Fruit fly (Drosophila melanogaster) whole organism, embryonic: ENCODE results near the gene VGlut.

Experiments used
- CG11560 ChIP-seq: fragments of 200-800 bp; sonication (Bioruptor generic); IDR thresholded peaks from 3 replicates; pipeline ENCODE4 v1.3.6; 2022; ENCODE audit warnings: missing biosample characterization, missing genetic modification characterization
- CG12071 ChIP-seq: fragments of 200-800 bp; sonication (Bioruptor generic); optimal IDR thresholded peaks from 3 replicates; lab custom pipeline; 2018; ENCODE audit warnings: missing biosample characterization, mild to moderate bottlenecking, missing genetic modification characterization
- CG12155 ChIP-seq: fragments of 200-800 bp; sonication (Bioruptor generic); optimal IDR thresholded peaks from 3 replicates; lab custom pipeline; 2016; ENCODE audit warnings: missing biosample characterization, missing genetic modification characterization
- CG12219 ChIP-seq: fragments of 200-800 bp; sonication (Bioruptor generic); optimal IDR thresholded peaks from 3 replicates; lab custom pipeline; 2018; ENCODE audit warnings: missing biosample characterization, mild to moderate bottlenecking, missing genetic modification characterization
- CG12659 ChIP-seq: fragments of 200-800 bp; sonication (Bioruptor generic); optimal IDR thresholded peaks from 3 replicates; lab custom pipeline; 2017; ENCODE audit warnings: mild to moderate bottlenecking, missing biosample characterization, missing genetic modification reagents, missing genetic modification characterization
- CG12769 ChIP-seq: fragments of 200-800 bp; sonication (Bioruptor generic); optimal IDR thresholded peaks from 2 replicates; lab custom pipeline; 2019; ENCODE audit warnings: missing biosample characterization, mild to moderate bottlenecking, missing genetic modification characterization, moderate library complexity
- CG13624 ChIP-seq: fragments of 200-800 bp; sonication (Bioruptor generic); optimal IDR thresholded peaks from 2 replicates; lab custom pipeline; 2016; ENCODE audit warnings: missing biosample characterization, missing genetic modification characterization
- CG14667 ChIP-seq: fragments of 200-800 bp; sonication (Bioruptor generic); IDR thresholded peaks from 2 replicates; pipeline ENCODE4 v1.3.6; 2022; ENCODE audit warnings: missing biosample characterization, missing genetic modification characterization
- CG14860 ChIP-seq: fragments of 200-800 bp; sonication (Bioruptor generic); IDR thresholded peaks from 3 replicates; pipeline ENCODE4 v1.3.6; 2022; ENCODE audit warnings: missing biosample characterization, missing genetic modification characterization; ENCODE audit not compliant: partially characterized antibody
- CG15073 ChIP-seq: fragments of 200-800 bp; sonication (Bioruptor generic); optimal IDR thresholded peaks from 2 replicates; lab custom pipeline; 2016; ENCODE audit warnings: missing biosample characterization, missing genetic modification characterization
- CG15696 ChIP-seq: fragments of 200-800 bp; sonication (Bioruptor generic); optimal IDR thresholded peaks from 2 replicates; lab custom pipeline; 2019; ENCODE audit warnings: missing biosample characterization, mild to moderate bottlenecking, missing genetic modification characterization, moderate library complexity
- CG16815 ChIP-seq: fragments of 200-800 bp; sonication (Bioruptor generic); optimal IDR thresholded peaks from 3 replicates; lab custom pipeline; 2017; ENCODE audit warnings: missing biosample characterization, mild to moderate bottlenecking, missing genetic modification characterization
- CG2202 ChIP-seq: fragments of 200-800 bp; sonication (Bioruptor generic); optimal IDR thresholded peaks from 2 replicates; lab custom pipeline; 2018; ENCODE audit warnings: missing biosample characterization, mild to moderate bottlenecking, missing genetic modification characterization
- CG2875 ChIP-seq: fragments of 200-800 bp; sonication (Bioruptor generic); optimal IDR thresholded peaks from 2 replicates; lab custom pipeline; 2017; ENCODE audit warnings: missing biosample characterization, mild to moderate bottlenecking, missing genetic modification characterization, missing genetic modification reagents
- CG33557 ChIP-seq: fragments of 200-800 bp; sonication (Bioruptor generic); optimal IDR thresholded peaks from 2 replicates; lab custom pipeline; 2019; ENCODE audit warnings: missing biosample characterization, mild to moderate bottlenecking, missing genetic modification characterization, moderate library complexity
- CG3726 ChIP-seq: fragments of 200-800 bp; sonication (Bioruptor generic); IDR thresholded peaks from 3 replicates; pipeline ENCODE4, ENCODE4 v1.3.6; 2022; ENCODE audit warnings: missing biosample characterization, missing genetic modification characterization
- CG3847 ChIP-seq: fragments of 200-800 bp; sonication (Bioruptor generic); IDR thresholded peaks from 2 replicates; pipeline ENCODE4 v1.3.6; 2022; ENCODE audit warnings: missing biosample characterization, missing genetic modification characterization
- CG4424 ChIP-seq: fragments of 200-800 bp; sonication (Bioruptor generic); optimal IDR thresholded peaks from 3 replicates; lab custom pipeline; 2016; ENCODE audit warnings: missing biosample characterization, missing genetic modification characterization
- CG4707 ChIP-seq: fragments of 200-800 bp; sonication (Bioruptor generic); optimal IDR thresholded peaks from 2 replicates; lab custom pipeline; 2018; ENCODE audit warnings: missing biosample characterization, mild to moderate bottlenecking, missing genetic modification characterization, moderate library complexity
- CG5180 ChIP-seq: fragments of 200-800 bp; sonication (Bioruptor generic); optimal IDR thresholded peaks from 3 replicates; lab custom pipeline; 2017; ENCODE audit warnings: missing biosample characterization, missing genetic modification characterization, mild to moderate bottlenecking, moderate library complexity, missing genetic modification reagents
- CG6654 ChIP-seq: fragments of 200-800 bp; sonication (Bioruptor generic); optimal IDR thresholded peaks from 2 replicates; lab custom pipeline; 2017; ENCODE audit warnings: missing biosample characterization, mild to moderate bottlenecking, missing genetic modification characterization
- CG6791 ChIP-seq: fragments of 200-800 bp; sonication (Bioruptor generic); IDR thresholded peaks from 3 replicates; pipeline ENCODE4 v1.3.6; 2022; ENCODE audit warnings: missing biosample characterization, missing genetic modification characterization; ENCODE audit not compliant: partially characterized antibody
- CG7357 ChIP-seq: fragments of 200-800 bp; sonication (Bioruptor generic); IDR thresholded peaks from 3 replicates; pipeline ENCODE4 v1.3.6; 2022; ENCODE audit warnings: missing biosample characterization, missing genetic modification characterization
- CTCF ChIP-seq: fragments of 200-800 bp; sonication (Bioruptor generic); optimal IDR thresholded peaks from 2 replicates; lab custom pipeline; 2017; ENCODE audit warnings: missing biosample characterization, mild to moderate bottlenecking, missing genetic modification characterization, moderate library complexity
- Camta ChIP-seq: fragments of 200-800 bp; sonication (Bioruptor generic); optimal IDR thresholded peaks from 2 replicates; lab custom pipeline; 2016; ENCODE audit warnings: missing biosample characterization, missing genetic modification characterization
- D19A ChIP-seq: fragments of 200-800 bp; optimal IDR thresholded peaks from 3 replicates; lab custom pipeline; 2019; ENCODE audit warnings: missing biosample characterization, mild to moderate bottlenecking, missing genetic modification characterization, moderate library complexity
- Lpt ChIP-seq: fragments of >200 bp; optimal IDR thresholded peaks from 2 replicates; lab custom pipeline; 2018; ENCODE audit warnings: missing biosample characterization, missing genetic modification characterization
- MESR4 ChIP-seq: fragments of 200-800 bp; sonication (Bioruptor generic); optimal IDR thresholded peaks from 2 replicates; lab custom pipeline; 2018; ENCODE audit warnings: missing biosample characterization, mild to moderate bottlenecking, missing genetic modification characterization, moderate library complexity
- Poxn ChIP-seq: fragments of 200-800 bp; sonication (Bioruptor generic); IDR thresholded peaks from 2 replicates; pipeline ENCODE4 v1.3.6; 2022; ENCODE audit warnings: missing biosample characterization, missing genetic modification characterization
- Rfx ChIP-seq: fragments of 200-800 bp; sonication (Bioruptor generic); IDR thresholded peaks from 2 replicates; pipeline ENCODE4 v1.3.6; 2022; ENCODE audit warnings: missing biosample characterization, missing genetic modification characterization
- Rx ChIP-seq: fragments of 200-800 bp; sonication (Bioruptor generic); IDR thresholded peaks from 2 replicates; pipeline ENCODE4 v1.3.6; 2022; ENCODE audit warnings: missing biosample characterization, missing genetic modification characterization
- Sox102F ChIP-seq: fragments of 200-800 bp; sonication (Bioruptor generic); optimal IDR thresholded peaks from 2 replicates; lab custom pipeline; 2018; ENCODE audit warnings: missing biosample characterization, mild to moderate bottlenecking, missing genetic modification characterization, moderate library complexity
- Sry-δ ChIP-seq: fragments of 200-800 bp; sonication (Bioruptor generic); optimal IDR thresholded peaks from 2 replicates; lab custom pipeline; 2016; ENCODE audit warnings: missing biosample characterization, missing genetic modification characterization
- ac ChIP-seq: fragments of 200-800 bp; sonication (Bioruptor generic); optimal IDR thresholded peaks from 3 replicates; lab custom pipeline; 2017; ENCODE audit warnings: missing biosample characterization, mild to moderate bottlenecking, missing genetic modification characterization
- al ChIP-seq: fragments of 200-800 bp; sonication (Bioruptor generic); IDR thresholded peaks from 2 replicates; pipeline ENCODE4 v1.3.6; 2022; ENCODE audit warnings: missing biosample characterization, missing genetic modification characterization
- bowl ChIP-seq: fragments of 200-800 bp; sonication (Bioruptor generic); IDR thresholded peaks from 2 replicates; pipeline ENCODE4 v1.3.6; 2022; ENCODE audit warnings: missing biosample characterization, missing genetic modification characterization
- btn ChIP-seq: fragments of 200-800 bp; sonication (Bioruptor generic); optimal IDR thresholded peaks from 2 replicates; lab custom pipeline; 2016; ENCODE audit warnings: missing biosample characterization, missing genetic modification characterization
- dpn ChIP-seq, 2 experiments: fragments of 200-800 bp; sonication (Bioruptor generic); optimal IDR thresholded peaks; 3 replicates each; lab custom pipeline; 2016; ENCODE audit warnings: missing biosample characterization in 2 of 2, missing genetic modification characterization in 2 of 2
- ems ChIP-seq: fragments of 200-800 bp; sonication (Bioruptor generic); optimal IDR thresholded peaks from 3 replicates; lab custom pipeline; 2016; ENCODE audit warnings: missing biosample characterization, missing genetic modification characterization
- fru ChIP-seq: fragments of >200 bp; optimal IDR thresholded peaks from 2 replicates; lab custom pipeline; 2017
- gem ChIP-seq: fragments of 200-800 bp; sonication (Bioruptor generic); optimal IDR thresholded peaks from 2 replicates; lab custom pipeline; 2019; ENCODE audit warnings: missing biosample characterization, mild to moderate bottlenecking, missing genetic modification characterization, moderate library complexity
- ham ChIP-seq: fragments of 200-800 bp; sonication (Bioruptor generic); IDR thresholded peaks from 2 replicates; pipeline ENCODE4 v1.3.6; 2022; ENCODE audit warnings: missing biosample characterization, missing genetic modification characterization
- kah ChIP-seq: fragments of 200-800 bp; sonication (Bioruptor generic); optimal IDR thresholded peaks from 2 replicates; lab custom pipeline; 2018; ENCODE audit warnings: missing biosample characterization, mild to moderate bottlenecking, missing genetic modification characterization
- lab ChIP-seq: fragments of 200-800 bp; sonication (Bioruptor generic); optimal IDR thresholded peaks from 3 replicates; lab custom pipeline; 2017; ENCODE audit warnings: missing biosample characterization, missing genetic modification characterization, mild to moderate bottlenecking, moderate library complexity, missing genetic modification reagents
- lbe ChIP-seq: fragments of 200-800 bp; sonication (Bioruptor generic); optimal IDR thresholded peaks from 2 replicates; lab custom pipeline; 2016; ENCODE audit warnings: missing biosample characterization, mild to moderate bottlenecking, missing genetic modification characterization
- lov ChIP-seq, 2 experiments: fragments of 200-800 bp in 1 of 2; fragments of >200 bp in 1 of 2; sonication (Bioruptor generic) in 1 of 2; IDR thresholded peaks in 1 of 2; optimal IDR thresholded peaks in 1 of 2; 2 replicates in 1 of 2; 3 replicates in 1 of 2; pipeline versions ENCODE4 v1.3.6 to Lab custom; 2017 to 2022; ENCODE audit warnings: missing biosample characterization in 1 of 2, missing genetic modification characterization in 1 of 2
- oc ChIP-seq: fragments of 200-800 bp; sonication (Bioruptor generic); optimal IDR thresholded peaks from 2 replicates; lab custom pipeline; 2018; ENCODE audit warnings: missing biosample characterization, mild to moderate bottlenecking, missing genetic modification characterization, moderate library complexity
- so ChIP-seq: fragments of 200-800 bp; sonication (Bioruptor generic); IDR thresholded peaks from 3 replicates; pipeline ENCODE4 v1.3.6; 2022; ENCODE audit warnings: missing biosample characterization, missing genetic modification characterization
- twi ChIP-seq: fragments of 200-800 bp; optimal IDR thresholded peaks from 2 replicates; lab custom pipeline; 2019; ENCODE audit warnings: missing biosample characterization, mild to moderate bottlenecking, missing genetic modification characterization, moderate library complexity
- unc-4 ChIP-seq: fragments of 200-800 bp; sonication (Bioruptor generic); IDR thresholded peaks from 2 replicates; pipeline ENCODE4 v1.3.6; 2022; ENCODE audit warnings: missing biosample characterization, missing genetic modification characterization; ENCODE audit not compliant: partially characterized antibody

The VGlut gene

DNA sequence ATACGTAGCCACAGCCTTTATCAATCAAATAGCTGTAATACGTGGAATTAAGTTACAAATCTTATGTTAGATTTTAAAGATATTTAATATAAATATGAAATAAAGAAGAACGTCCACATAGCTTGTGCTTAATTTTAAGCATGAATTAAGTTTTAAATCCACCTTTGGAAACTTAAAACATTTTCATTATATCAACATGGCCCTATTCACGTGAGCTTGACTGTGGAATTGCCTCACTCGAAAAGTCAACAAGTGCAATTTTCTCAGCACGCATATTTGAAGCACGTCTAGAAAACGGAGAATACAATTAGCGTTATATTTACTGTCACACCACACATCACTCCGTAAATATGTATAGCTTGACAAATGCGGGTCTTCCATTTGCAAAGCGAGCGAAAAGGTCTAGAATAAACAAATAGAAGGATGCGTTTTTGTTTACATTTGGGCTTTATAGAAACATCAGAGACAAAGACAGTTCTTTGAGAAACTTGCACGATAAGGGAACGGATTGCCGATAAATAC is 36.4 kb upstream of the VGlut start (continued):
- TF ChIP-seq gem = peak; percentile 93
- TF ChIP-seq CG16815 (GFP tag; lab: Kevin White, UChicago) = peak; percentile 71
- peak; percentile 32 for TF ChIP-seq CTCF
- TF ChIP-seq al (GFP tag; lab: Robert Waterston, UW) = peak; percentile 81
- no peak for TF ChIP-seq unc-4
- TF ChIP-seq CG2875 (GFP tag; lab: Kevin White, UChicago) = peak; percentile 88
- peak; percentile 11 for TF ChIP-seq CG12769
- peak; percentile 81 for TF ChIP-seq twi (tag; lab: Kevin White, UChicago)
- peak; percentile 84 for TF ChIP-seq CG4424 (GFP tag; lab: Kevin White, UChicago)
- TF ChIP-seq CG2202 (tag; lab: Kevin White, UChicago) = peak; percentile 60
- peak; percentile 74; the same call in 2 of the 3 replicates for TF ChIP-seq CG7357 (GFP tag; lab: Robert Waterston, UW)
- TF ChIP-seq Rfx (GFP tag; lab: Robert Waterston, UW) = peak; percentile 82
- TF ChIP-seq CG12071 (GFP tag; lab: Kevin White, UChicago) = peak; percentile 84
- TF ChIP-seq bowl (GFP tag; lab: Robert Waterston, UW) = peak; percentile 61; the same call in 1 of the 2 replicates
- peak; percentile 86 for TF ChIP-seq CG15696 (tag; lab: Kevin White, UChicago)
- no peak for TF ChIP-seq lov (optimal IDR thresholded peaks at IDR 0.05; lab: Kevin White, UChicago)
- peak; percentile 75; the same call in 1 of the 3 replicates for TF ChIP-seq lov (GFP tag; IDR thresholded peaks at IDR 0.05; lab: Robert Waterston, UW)
- TF ChIP-seq CG14860 (GFP tag; lab: Robert Waterston, UW) = no peak
- TF ChIP-seq CG15073 (GFP tag; lab: Kevin White, UChicago) = no peak
- TF ChIP-seq CG33557 (GFP tag; lab: Kevin White, UChicago) = peak; percentile 77
- TF ChIP-seq CG12155 (GFP tag; lab: Kevin White, UChicago) = peak; percentile 73
- 0 out of 2 replicates have a peak, but pooled peaks have one; percentile 10 for TF ChIP-seq Poxn
- TF ChIP-seq lab (GFP tag; lab: Kevin White, UChicago) = peak; percentile 94
- TF ChIP-seq Camta (GFP tag; lab: Kevin White, UChicago) = peak; percentile 72
- peak; percentile 83; the same call in 2 of the 3 replicates for TF ChIP-seq CG3726 (GFP tag; lab: Robert Waterston, UW)
- TF ChIP-seq CG4707 (GFP tag; lab: Kevin White, UChicago) = peak; percentile 83
- peak; percentile 90 for TF ChIP-seq CG12659 (GFP tag; lab: Kevin White, UChicago)
- TF ChIP-seq MESR4 (GFP tag; lab: Kevin White, UChicago) = no peak
- no peak for TF ChIP-seq CG6791 (GFP tag; lab: Robert Waterston, UW)
- no peak for TF ChIP-seq Sry-δ (GFP tag; lab: Kevin White, UChicago)
- peak; percentile 90 for TF ChIP-seq kah
- peak; percentile 24 for TF ChIP-seq btn (GFP tag; lab: Kevin White, UChicago)
- TF ChIP-seq dpn (GFP tag; optimal IDR thresholded peaks at IDR 0.05; lab: Kevin White, UChicago) = peak; percentile 74 to 86
- no peak for TF ChIP-seq fru (lab: Kevin White, UChicago)
- TF ChIP-seq Rx (GFP tag; lab: Robert Waterston, UW) = peak; percentile 64; the same call in 1 of the 2 replicates
- TF ChIP-seq CG13624 = peak; percentile 45
- peak; percentile 81 for TF ChIP-seq CG5180 (GFP tag; lab: Kevin White, UChicago)
- TF ChIP-seq oc (tag; lab: Kevin White, UChicago) = peak; percentile 93
- peak; percentile 81 for TF ChIP-seq CG3847 (GFP tag; lab: Robert Waterston, UW)
- TF ChIP-seq CG6654 (GFP tag; lab: Kevin White, UChicago) = peak; percentile 58
- peak; percentile 86 for TF ChIP-seq so (GFP tag; lab: Robert Waterston, UW)
- peak; percentile 68 for TF ChIP-seq ems (GFP tag; lab: Kevin White, UChicago)
- TF ChIP-seq CG12219 (GFP tag; lab: Kevin White, UChicago) = peak; percentile 89
- TF ChIP-seq D19A (tag; lab: Kevin White, UChicago) = peak; percentile 90
- peak; percentile 91 for TF ChIP-seq Sox102F (GFP tag; lab: Kevin White, UChicago)
- peak; percentile 95 for TF ChIP-seq lbe (GFP tag; lab: Kevin White, UChicago)
- no peak; the same call in 1 of the 2 replicates for TF ChIP-seq CG14667
- no peak for TF ChIP-seq CG11560 (tag; lab: Robert Waterston, UW)
- TF ChIP-seq Lpt (GFP tag; lab: Kevin White, UChicago) = no peak
- TF ChIP-seq ham (GFP tag; lab: Robert Waterston, UW) = no peak
- peak; percentile 67 for TF ChIP-seq ac
